Worm (Caenorhabditis elegans) whole organism, mixed stage, embryonic: ENCODE results near the gene T23F2.2.

Source experiments
- M03D4.4 ChIP-seq: sonication (generic microtip); optimal IDR thresholded peaks from 2 replicates; lab custom pipeline; 2017; ENCODE audit warnings: mild to moderate bottlenecking, missing genetic modification characterization, missing compliant biosample characterization
- bed-3 ChIP-seq: fragments of 200-800 bp; sonication (Bioruptor generic); optimal IDR thresholded peaks from 3 replicates; lab custom pipeline; 2018; ENCODE audit warnings: mild to moderate bottlenecking, missing genetic modification characterization, moderate library complexity, missing compliant biosample characterization
- blmp-1 ChIP-seq: fragments of 150-350 bp; optimal IDR thresholded peaks from 2 replicates; lab custom pipeline; 2014; ENCODE audit warnings: missing biosample characterization, missing genetic modification characterization
- ceh-39 ChIP-seq: fragments of 150-350 bp; optimal IDR thresholded peaks from 2 replicates; lab custom pipeline; 2014; ENCODE audit warnings: missing biosample characterization, missing genetic modification characterization
- ceh-43 ChIP-seq: fragments of 200-800 bp; sonication (Bioruptor generic); optimal IDR thresholded peaks from 2 replicates; lab custom pipeline; 2018; ENCODE audit warnings: mild to moderate bottlenecking, missing genetic modification characterization, moderate library complexity, missing compliant biosample characterization
- ceh-83 ChIP-seq: fragments of 200-800 bp; sonication (Bioruptor generic); optimal IDR thresholded peaks from 2 replicates; lab custom pipeline; 2018; ENCODE audit warnings: mild to moderate bottlenecking, missing genetic modification characterization, missing compliant biosample characterization
- ces-1 ChIP-seq: fragments of 150-350 bp; optimal IDR thresholded peaks from 2 replicates; lab custom pipeline; 2014; ENCODE audit warnings: missing biosample characterization, missing genetic modification reagents, missing genetic modification characterization
- cnd-1 ChIP-seq: fragments of 200-800 bp; sonication (Bioruptor generic); optimal IDR thresholded peaks from 2 replicates; lab custom pipeline; 2018; ENCODE audit warnings: mild to moderate bottlenecking, missing genetic modification characterization, missing compliant biosample characterization
- drap-1 ChIP-seq: fragments of 200-800 bp; sonication (Bioruptor generic); optimal IDR thresholded peaks from 3 replicates; lab custom pipeline; 2018; ENCODE audit warnings: mild to moderate bottlenecking, missing genetic modification characterization, missing compliant biosample characterization
- elt-1 ChIP-seq: sonication (generic microtip); optimal IDR thresholded peaks from 2 replicates; lab custom pipeline; 2017; ENCODE audit warnings: missing genetic modification characterization, mild to moderate bottlenecking, missing compliant biosample characterization, antibody characterized with exemption, moderate library complexity, borderline replicate concordance; ENCODE audit not compliant: insufficient read depth
- elt-3 ChIP-seq: fragments of 150-350 bp; optimal IDR thresholded peaks from 2 replicates; lab custom pipeline; 2014; ENCODE audit warnings: missing biosample characterization, missing genetic modification characterization
- ham-2 ChIP-seq: fragments of 200-800 bp; sonication (Bioruptor generic); optimal IDR thresholded peaks from 2 replicates; lab custom pipeline; 2018; ENCODE audit warnings: mild to moderate bottlenecking, missing genetic modification characterization, missing compliant biosample characterization
- hlh-1 ChIP-seq: fragments of 150-350 bp; optimal IDR thresholded peaks from 2 replicates; lab custom pipeline; 2014; ENCODE audit warnings: missing biosample characterization, missing genetic modification reagents, missing genetic modification characterization
- lin-13 ChIP-seq: fragments of 150-350 bp; optimal IDR thresholded peaks from 2 replicates; lab custom pipeline; 2014; ENCODE audit warnings: missing biosample characterization, missing genetic modification characterization
- mab-5 ChIP-seq: fragments of 150-350 bp; optimal IDR thresholded peaks from 2 replicates; lab custom pipeline; 2014; ENCODE audit warnings: missing biosample characterization, missing genetic modification characterization
- nhr-12 ChIP-seq: fragments of 150-350 bp; optimal IDR thresholded peaks from 2 replicates; lab custom pipeline; 2014; ENCODE audit warnings: missing biosample characterization, missing genetic modification characterization
- nhr-2 ChIP-seq: fragments of 150-350 bp; optimal IDR thresholded peaks from 2 replicates; lab custom pipeline; 2014; ENCODE audit warnings: missing biosample characterization, missing genetic modification characterization
- nhr-237 ChIP-seq: fragments of 150-350 bp; optimal IDR thresholded peaks from 2 replicates; lab custom pipeline; 2014; ENCODE audit warnings: missing biosample characterization, missing genetic modification characterization
- nhr-28 ChIP-seq: fragments of 150-350 bp; optimal IDR thresholded peaks from 2 replicates; lab custom pipeline; 2014; ENCODE audit warnings: missing biosample characterization, missing genetic modification characterization
- pha-4 ChIP-seq: fragments of 150-350 bp; optimal IDR thresholded peaks from 2 replicates; lab custom pipeline; 2018; ENCODE audit warnings: missing biosample characterization, missing genetic modification reagents, missing genetic modification characterization
- sem-2 ChIP-seq: fragments of 200-800 bp; sonication (Bioruptor generic); optimal IDR thresholded peaks from 2 replicates; lab custom pipeline; 2018; ENCODE audit warnings: mild to moderate bottlenecking, missing genetic modification characterization, missing compliant biosample characterization
- snpc-4 ChIP-seq: fragments of 150-350 bp; optimal IDR thresholded peaks from 2 replicates; lab custom pipeline; 2014; ENCODE audit warnings: missing biosample characterization, missing genetic modification characterization
- sptf-1 ChIP-seq: sonication (generic microtip); optimal IDR thresholded peaks from 2 replicates; lab custom pipeline; 2017; ENCODE audit warnings: mild to moderate bottlenecking, missing genetic modification characterization, moderate library complexity, missing compliant biosample characterization
- tbx-8 ChIP-seq: fragments of 200-800 bp; sonication (Bioruptor generic); optimal IDR thresholded peaks from 2 replicates; lab custom pipeline; 2018; ENCODE audit warnings: mild to moderate bottlenecking, missing genetic modification characterization, moderate library complexity, missing compliant biosample characterization
- unc-120 ChIP-seq: sonication (generic microtip); optimal IDR thresholded peaks from 2 replicates; lab custom pipeline; 2017; ENCODE audit warnings: missing genetic modification characterization, missing compliant biosample characterization; ENCODE audit not compliant: poor library complexity, severe bottlenecking
- unc-39 ChIP-seq: fragments of 150-350 bp; optimal IDR thresholded peaks from 2 replicates; lab custom pipeline; 2014; ENCODE audit warnings: missing biosample characterization, missing genetic modification characterization
- unc-62 ChIP-seq: fragments of 150-350 bp; optimal IDR thresholded peaks from 2 replicates; lab custom pipeline; 2014; ENCODE audit warnings: missing biosample characterization, missing genetic modification reagents, missing genetic modification characterization
- zip-8 ChIP-seq: fragments of 150-350 bp; optimal IDR thresholded peaks from 2 replicates; lab custom pipeline; 2014; ENCODE audit warnings: missing biosample characterization, missing genetic modification characterization

The T23F2.2 gene

ce11 chrX:5509114-5509877 lies 4.2 kb upstream of the T23F2.2 start:
- TF ChIP-seq drap-1 (GFP tag; lab: Kevin White, UChicago) (no peak), hlh-1 (tag; lab: Kevin White, UChicago) (peak; percentile 63), ceh-39 (no peak), nhr-28 (no peak), sem-2 (GFP tag; lab: Kevin White, UChicago) (no peak), tbx-8 (GFP tag; lab: Kevin White, UChicago) (no peak)

DNA sequence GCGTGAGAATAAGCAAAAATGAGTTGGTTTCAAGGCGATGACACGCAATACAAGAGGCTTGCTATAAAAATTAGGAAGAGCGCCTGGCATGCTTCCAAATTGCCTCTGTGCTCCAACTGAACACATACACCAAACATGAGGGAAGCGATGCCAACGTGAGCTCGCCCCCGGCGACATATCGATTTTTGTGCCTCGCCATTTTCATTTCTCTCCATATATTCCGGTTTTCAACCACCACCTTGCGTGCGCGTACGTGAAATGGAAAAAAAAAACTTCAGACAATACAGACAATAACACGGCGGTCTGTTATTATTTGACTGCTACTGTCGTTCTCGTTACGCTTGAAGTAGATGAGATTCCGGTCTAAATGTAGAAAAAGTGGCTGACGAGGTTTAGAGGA lies 2.9 kb upstream of the T23F2.2 start:
- TF ChIP-seq ham-2 (GFP tag; lab: Kevin White, UChicago): no peak
- no peak for TF ChIP-seq sem-2 (GFP tag; lab: Kevin White, UChicago)
- TF ChIP-seq lin-13: no peak
- no peak for TF ChIP-seq elt-1
- TF ChIP-seq elt-3 (tag; lab: Kevin White, UChicago): no peak
- TF ChIP-seq blmp-1 (tag; lab: Kevin White, UChicago): no peak
- no peak for TF ChIP-seq zip-8 (tag; lab: Kevin White, UChicago)
- no peak for TF ChIP-seq nhr-2 (tag; lab: Kevin White, UChicago)
- no peak for TF ChIP-seq unc-62
- TF ChIP-seq pha-4: no peak
- no peak for TF ChIP-seq nhr-237 (tag; lab: Kevin White, UChicago)
- no peak for TF ChIP-seq ceh-39
- no peak for TF ChIP-seq ceh-43 (GFP tag; lab: Kevin White, UChicago)
- no peak for TF ChIP-seq bed-3 (GFP tag; lab: Kevin White, UChicago)
- TF ChIP-seq mab-5: no peak

DNA sequence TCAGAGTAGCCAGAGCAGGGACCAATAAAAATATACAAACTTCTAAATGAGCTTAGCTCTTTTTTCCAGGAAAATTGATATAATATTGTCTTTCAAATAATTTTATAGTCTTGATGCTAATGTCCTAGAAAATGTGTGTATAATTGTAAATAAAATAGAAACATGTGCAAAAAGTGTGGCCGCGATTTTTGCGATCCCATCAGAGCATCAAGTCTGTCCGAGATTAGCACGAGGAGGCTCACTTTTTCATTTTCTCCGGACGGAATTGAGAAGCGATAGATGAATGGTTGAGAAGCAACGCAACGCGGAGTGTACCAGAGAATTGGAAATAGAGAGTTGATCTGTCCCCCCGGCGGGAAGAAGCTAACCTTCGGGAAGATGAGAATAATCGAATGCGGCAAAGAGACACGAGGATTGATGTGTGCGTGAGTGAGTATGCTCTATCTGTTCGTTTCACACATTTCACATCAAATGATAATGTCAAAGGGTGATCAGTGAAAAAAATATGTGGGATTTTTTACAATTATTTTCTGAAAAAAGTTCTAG lies 1.5 kb upstream of the T23F2.2 start:
- TF ChIP-seq zip-8 (tag; lab: Kevin White, UChicago) (no peak), ceh-39 (no peak), elt-1 (no peak), hlh-1 (tag; lab: Kevin White, UChicago) (no peak), unc-62 (peak; percentile 64), M03D4.4 (tag; lab: Kevin White, UChicago) (no peak), unc-120 (tag; lab: Kevin White, UChicago) (peak; percentile 57), ham-2 (GFP tag; lab: Kevin White, UChicago) (no peak)
- TF ChIP-seq, all 35 proteins: peak for 2

DNA sequence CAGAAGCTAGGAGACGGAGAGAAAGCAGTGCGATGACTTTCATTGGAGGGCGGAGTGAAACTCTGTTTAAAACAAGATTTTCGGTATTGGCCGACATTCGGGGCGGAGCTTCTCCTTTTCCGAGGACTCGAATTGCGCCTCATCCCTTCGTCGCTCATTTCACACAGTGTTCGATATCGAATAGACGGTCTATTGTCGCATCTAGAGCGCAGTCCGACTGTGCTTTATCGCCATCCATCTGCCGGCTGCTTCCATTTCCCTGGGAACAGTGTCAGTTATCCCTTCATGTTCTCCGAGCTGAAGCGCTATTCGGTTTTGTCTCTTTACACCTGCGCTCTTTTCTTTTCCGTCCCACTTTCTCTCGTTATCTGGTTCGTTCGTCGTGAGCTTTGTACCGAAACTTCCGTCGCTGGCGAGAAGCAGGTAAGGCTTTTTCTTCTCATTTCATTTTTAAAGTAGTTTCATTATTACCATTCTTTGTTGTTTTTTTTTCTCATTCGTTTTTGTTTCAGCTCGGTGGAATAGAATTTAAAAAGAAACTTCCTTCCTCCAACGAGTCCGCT lies 12.1 kb downstream of the T23F2.2 start, which contains the start of the genes bus-8A and bus-8B:
bus-8A (plus strand) TSS at position 96 of the 563 bp plus-strand sequence.
bus-8B (plus strand) TSS at position 513 of the 563 bp plus-strand sequence.
- TF ChIP-seq M03D4.4 (tag; lab: Kevin White, UChicago) (no peak), cnd-1 (tag; lab: Kevin White, UChicago) (no peak), ham-2 (GFP tag; lab: Kevin White, UChicago) (no peak), ces-1 (no peak), sem-2 (GFP tag; lab: Kevin White, UChicago) (no peak), elt-3 (tag; lab: Kevin White, UChicago) (no peak), unc-62 (no peak), snpc-4 (no peak), unc-39 (tag; lab: Kevin White, UChicago) (no peak), sptf-1 (no peak), lin-13 (no peak)

DNA sequence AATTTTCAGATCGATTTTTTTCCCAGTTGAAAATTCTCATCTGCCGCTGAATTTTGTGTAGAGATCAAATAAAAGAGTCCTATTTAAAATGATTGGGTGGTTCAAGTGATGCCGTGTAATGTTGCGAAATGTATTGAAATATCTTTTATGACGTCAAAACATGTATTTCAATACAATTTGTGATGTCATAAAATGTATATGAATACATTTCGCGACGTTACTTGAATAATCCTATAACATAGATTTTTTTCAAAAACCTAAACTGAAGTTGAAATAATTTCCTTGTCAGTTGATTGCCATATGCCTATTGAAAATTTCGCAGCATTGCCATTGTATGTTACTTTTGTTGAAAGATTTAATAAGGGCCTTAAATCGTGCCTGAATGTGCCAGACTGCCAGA lies 15.5 kb downstream of the T23F2.2 start, which contains the start of gene F55D1.1:
F55D1.1 (plus strand) TSS at position 301 of the 400 bp plus-strand sequence.
- TF ChIP-seq nhr-12 (tag; lab: Kevin White, UChicago) (no peak), hlh-1 (tag; lab: Kevin White, UChicago) (no peak), cnd-1 (tag; lab: Kevin White, UChicago) (no peak), tbx-8 (GFP tag; lab: Kevin White, UChicago) (no peak), nhr-237 (tag; lab: Kevin White, UChicago) (no peak), ces-1 (no peak), ceh-83 (no peak), nhr-28 (no peak), elt-3 (tag; lab: Kevin White, UChicago) (no peak), drap-1 (GFP tag; lab: Kevin White, UChicago) (no peak), unc-62 (no peak)
